Fruit fly (Drosophila melanogaster) whole organism, embryonic: ENCODE measurements around the gene CG34409.

Experiments used
- Ada2b ChIP-seq: fragments of 200-800 bp; sonication (Bioruptor generic); IDR thresholded peaks from 2 replicates; pipeline ENCODE4 v1.3.6; 2022; ENCODE audit warnings: missing biosample characterization, missing genetic modification characterization
- Antp ChIP-seq: fragments of 200-800 bp; sonication (Bioruptor generic); optimal IDR thresholded peaks from 3 replicates; lab custom pipeline; 2016; ENCODE audit warnings: missing biosample characterization, missing genetic modification characterization
- Bgb ChIP-seq: fragments of 200-800 bp; sonication (Bioruptor generic); IDR thresholded peaks from 2 replicates; pipeline ENCODE4 v1.3.6; 2022; ENCODE audit warnings: missing biosample characterization, missing genetic modification characterization; ENCODE audit not compliant: partially characterized antibody
- CG10209 ChIP-seq: fragments of 200-800 bp; sonication (Bioruptor generic); optimal IDR thresholded peaks from 3 replicates; lab custom pipeline; 2017; ENCODE audit warnings: missing biosample characterization, mild to moderate bottlenecking, missing genetic modification characterization, missing genetic modification reagents
- CG12769 ChIP-seq: fragments of 200-800 bp; sonication (Bioruptor generic); optimal IDR thresholded peaks from 2 replicates; lab custom pipeline; 2019; ENCODE audit warnings: missing biosample characterization, mild to moderate bottlenecking, missing genetic modification characterization, moderate library complexity
- CG13287 ChIP-seq: fragments of 200-800 bp; sonication (Bioruptor generic); IDR thresholded peaks from 2 replicates; pipeline ENCODE4 v1.3.6; 2022; ENCODE audit warnings: missing biosample characterization, missing genetic modification characterization; ENCODE audit not compliant: partially characterized antibody
- CG14050 ChIP-seq: fragments of 200-800 bp; sonication (Bioruptor generic); IDR thresholded peaks from 3 replicates; pipeline ENCODE4 v1.3.6; 2022; ENCODE audit warnings: missing biosample characterization, missing genetic modification characterization
- CG15601 ChIP-seq: fragments of 200-800 bp; sonication (Bioruptor generic); optimal IDR thresholded peaks from 3 replicates; lab custom pipeline; 2019; ENCODE audit warnings: missing biosample characterization, mild to moderate bottlenecking, missing genetic modification characterization, moderate library complexity
- CG17568 ChIP-seq: fragments of 200-800 bp; sonication (Bioruptor generic); optimal IDR thresholded peaks from 2 replicates; lab custom pipeline; 2018; ENCODE audit warnings: missing biosample characterization, mild to moderate bottlenecking, missing genetic modification characterization, moderate library complexity
- CG18619 ChIP-seq: fragments of 200-800 bp; sonication (Bioruptor generic); optimal IDR thresholded peaks from 3 replicates; lab custom pipeline; 2017; ENCODE audit warnings: missing biosample characterization, mild to moderate bottlenecking, missing genetic modification characterization
- CG31224 ChIP-seq: fragments of 200-800 bp; sonication (Bioruptor generic); IDR thresholded peaks from 2 replicates; pipeline ENCODE4 v1.3.6; 2022; ENCODE audit warnings: missing biosample characterization, missing genetic modification characterization
- CG31388 ChIP-seq: fragments of 200-800 bp; sonication (Bioruptor generic); optimal IDR thresholded peaks from 2 replicates; lab custom pipeline; 2016; ENCODE audit warnings: missing biosample characterization, missing genetic modification characterization
- CG5953 ChIP-seq: fragments of 200-800 bp; sonication (Bioruptor generic); IDR thresholded peaks from 2 replicates; pipeline ENCODE4 v1.3.6; 2022; ENCODE audit warnings: missing biosample characterization, missing genetic modification characterization
- CG6254 ChIP-seq: fragments of 200-800 bp; sonication (Bioruptor generic); optimal IDR thresholded peaks from 3 replicates; lab custom pipeline; 2017; ENCODE audit warnings: mild to moderate bottlenecking, missing biosample characterization, missing genetic modification reagents, missing genetic modification characterization
- CG6272 ChIP-seq: fragments of 200-800 bp; sonication (Bioruptor generic); IDR thresholded peaks from 2 replicates; pipeline ENCODE4 v1.3.6; 2022; ENCODE audit warnings: missing biosample characterization, missing genetic modification characterization
- CG6654 ChIP-seq: fragments of 200-800 bp; sonication (Bioruptor generic); optimal IDR thresholded peaks from 2 replicates; lab custom pipeline; 2017; ENCODE audit warnings: missing biosample characterization, mild to moderate bottlenecking, missing genetic modification characterization
- CG8388 ChIP-seq: fragments of 200-800 bp; sonication (Bioruptor generic); optimal IDR thresholded peaks from 2 replicates; lab custom pipeline; 2019; ENCODE audit warnings: missing biosample characterization, mild to moderate bottlenecking, missing genetic modification characterization, moderate library complexity
- CG9817 ChIP-seq: fragments of 200-800 bp; sonication (Bioruptor generic); optimal IDR thresholded peaks from 2 replicates; lab custom pipeline; 2018; ENCODE audit warnings: missing biosample characterization, mild to moderate bottlenecking, missing genetic modification characterization, moderate library complexity
- Dip3 ChIP-seq: fragments of 200-800 bp; sonication (Bioruptor generic); optimal IDR thresholded peaks from 3 replicates; lab custom pipeline; 2016; ENCODE audit warnings: missing biosample characterization, missing genetic modification characterization
- Dref ChIP-seq: fragments of 200-800 bp; sonication (Bioruptor generic); IDR thresholded peaks from 2 replicates; pipeline ENCODE4 v1.3.6; 2022; ENCODE audit warnings: missing biosample characterization, missing genetic modification characterization
- E2f2 ChIP-seq: fragments of 200-800 bp; sonication (Bioruptor generic); IDR thresholded peaks from 2 replicates; pipeline ENCODE4 v1.3.6; 2022; ENCODE audit warnings: missing biosample characterization, missing genetic modification characterization
- Eip74EF ChIP-seq, 2 experiments: fragments of 200-800 bp in 1 of 2; fragments of >200 bp in 1 of 2; sonication (Bioruptor generic) in 1 of 2; optimal IDR thresholded peaks; 2 replicates each; lab custom pipeline; 2017 to 2019; ENCODE audit warnings: missing biosample characterization in 2 of 2, missing genetic modification characterization in 2 of 2, mild to moderate bottlenecking in 1 of 2, moderate library complexity in 1 of 2
- Ets65A ChIP-seq: fragments of 200-800 bp; sonication (Bioruptor generic); peaks from one replicate; lab custom pipeline; 2016; ENCODE audit warnings: missing biosample characterization, missing genetic modification characterization
- MBD-R2 ChIP-seq: fragments of 200-800 bp; sonication (Bioruptor generic); IDR thresholded peaks from 2 replicates; pipeline ENCODE4 v1.3.6; 2022; ENCODE audit warnings: missing biosample characterization, missing genetic modification characterization
- Mad ChIP-seq: fragments of 200-800 bp; sonication (Bioruptor generic); optimal IDR thresholded peaks from 2 replicates; lab custom pipeline; 2016; ENCODE audit warnings: missing biosample characterization, missing genetic modification characterization
- Myb ChIP-seq: fragments of 200-800 bp; sonication (Bioruptor generic); optimal IDR thresholded peaks from 2 replicates; lab custom pipeline; 2016; ENCODE audit warnings: missing biosample characterization, missing genetic modification characterization
- Pdp1 ChIP-seq, 2 experiments: fragments of 200-800 bp; sonication (Bioruptor generic); optimal IDR thresholded peaks; 3 replicates each; lab custom pipeline; 2016; ENCODE audit warnings: missing biosample characterization in 2 of 2, missing genetic modification characterization in 2 of 2, mild to moderate bottlenecking in 1 of 2, moderate library complexity in 1 of 2
- Stat92E ChIP-seq, 3 experiments: fragments of >200 bp in 2 of 3; fragments of 200-800 bp in 1 of 3; sonication (Bioruptor generic) in 1 of 3; optimal IDR thresholded peaks; 2 replicates each; lab custom pipeline; 2017 to 2019; ENCODE audit warnings: missing biosample characterization in 3 of 3, missing genetic modification characterization in 3 of 3, mild to moderate bottlenecking in 1 of 3, moderate library complexity in 1 of 3
- ara ChIP-seq: fragments of 200-800 bp; sonication (Bioruptor generic); IDR thresholded peaks from 2 replicates; pipeline ENCODE4 v1.3.6; 2022; ENCODE audit warnings: missing biosample characterization, missing genetic modification characterization
- bbx ChIP-seq: fragments of 200-800 bp; sonication (Bioruptor generic); IDR thresholded peaks from 2 replicates; pipeline ENCODE4 v1.3.6; 2022; ENCODE audit warnings: missing biosample characterization, missing genetic modification characterization; ENCODE audit not compliant: partially characterized antibody
- cad ChIP-seq: fragments of >200 bp; optimal IDR thresholded peaks from 2 replicates; lab custom pipeline; 2017; ENCODE audit warnings: missing biosample characterization, missing genetic modification characterization
- dimm ChIP-seq: fragments of 200-800 bp; sonication (Bioruptor generic); IDR thresholded peaks from 2 replicates; pipeline ENCODE4 v1.3.6; 2022; ENCODE audit warnings: missing biosample characterization, missing genetic modification characterization
- disco-r ChIP-seq: fragments of 200-800 bp; sonication (Bioruptor generic); optimal IDR thresholded peaks from 2 replicates; lab custom pipeline; 2016; ENCODE audit warnings: missing biosample characterization, missing genetic modification characterization
- emc ChIP-seq: fragments of 200-800 bp; sonication (Bioruptor generic); optimal IDR thresholded peaks from 2 replicates; lab custom pipeline; 2016; ENCODE audit warnings: missing biosample characterization, missing genetic modification characterization
- ewg ChIP-seq: fragments of 200-800 bp; sonication (Bioruptor generic); optimal IDR thresholded peaks from 3 replicates; lab custom pipeline; 2017; ENCODE audit warnings: mild to moderate bottlenecking, missing biosample characterization, missing genetic modification reagents, missing genetic modification characterization
- exex ChIP-seq: fragments of 200-800 bp; sonication (Bioruptor generic); optimal IDR thresholded peaks from 4 replicates; lab custom pipeline; 2018; ENCODE audit warnings: missing biosample characterization, mild to moderate bottlenecking, missing genetic modification characterization, moderate library complexity
- ftz-f1 ChIP-seq: fragments of 200-800 bp; sonication (Bioruptor generic); optimal IDR thresholded peaks from 2 replicates; lab custom pipeline; 2016; ENCODE audit warnings: missing biosample characterization, missing genetic modification characterization
- ind ChIP-seq: fragments of 200-800 bp; sonication (Bioruptor generic); optimal IDR thresholded peaks from 3 replicates; lab custom pipeline; 2016; ENCODE audit warnings: missing biosample characterization, missing genetic modification characterization
- insv ChIP-seq, 2 experiments: fragments of 200-800 bp; sonication (Bioruptor generic); optimal IDR thresholded peaks; 3 replicates each; lab custom pipeline; 2016 to 2018; ENCODE audit warnings: missing biosample characterization in 2 of 2, missing genetic modification characterization in 2 of 2
- jing ChIP-seq: fragments of 200-800 bp; sonication (Bioruptor generic); optimal IDR thresholded peaks from 2 replicates; lab custom pipeline; 2018; ENCODE audit warnings: missing biosample characterization, mild to moderate bottlenecking, missing genetic modification characterization
- jumu ChIP-seq: fragments of 200-800 bp; sonication (Bioruptor generic); optimal IDR thresholded peaks from 3 replicates; lab custom pipeline; 2016; ENCODE audit warnings: missing biosample characterization, missing genetic modification characterization
- kay ChIP-seq: fragments of 200-800 bp; sonication (Bioruptor generic); optimal IDR thresholded peaks from 2 replicates; lab custom pipeline; 2016; ENCODE audit warnings: missing biosample characterization, missing genetic modification characterization
- lbe ChIP-seq: fragments of 200-800 bp; sonication (Bioruptor generic); optimal IDR thresholded peaks from 2 replicates; lab custom pipeline; 2016; ENCODE audit warnings: missing biosample characterization, mild to moderate bottlenecking, missing genetic modification characterization
- pros ChIP-seq: fragments of 200-800 bp; sonication (Bioruptor generic); optimal IDR thresholded peaks from 3 replicates; lab custom pipeline; 2019; ENCODE audit warnings: missing biosample characterization, mild to moderate bottlenecking, missing genetic modification characterization, moderate library complexity
- ro ChIP-seq: fragments of 200-800 bp; sonication (Bioruptor generic); IDR thresholded peaks from 2 replicates; pipeline ENCODE4 v1.3.6; 2022; ENCODE audit warnings: missing biosample characterization, missing genetic modification characterization
- schlank ChIP-seq: fragments of 200-800 bp; sonication (Bioruptor generic); optimal IDR thresholded peaks from 2 replicates; lab custom pipeline; 2018; ENCODE audit warnings: missing biosample characterization, mild to moderate bottlenecking, missing genetic modification characterization
- sim ChIP-seq: fragments of 200-800 bp; sonication (Bioruptor generic); IDR thresholded peaks from 2 replicates; pipeline ENCODE4 v1.3.6; 2022; ENCODE audit warnings: missing biosample characterization, missing genetic modification characterization
- slou ChIP-seq: fragments of 200-800 bp; sonication (Bioruptor generic); optimal IDR thresholded peaks from 3 replicates; lab custom pipeline; 2016; ENCODE audit warnings: missing biosample characterization, missing genetic modification characterization
- sob ChIP-seq: fragments of 200-800 bp; sonication (Bioruptor generic); IDR thresholded peaks from 2 replicates; pipeline ENCODE4 v1.3.6; 2022; ENCODE audit warnings: missing biosample characterization, missing genetic modification characterization
- stc ChIP-seq: fragments of 200-800 bp; sonication (Bioruptor generic); IDR thresholded peaks from 2 replicates; pipeline ENCODE4 v1.3.6; 2022; ENCODE audit warnings: missing biosample characterization, missing genetic modification characterization
- tna ChIP-seq: fragments of 200-800 bp; sonication (Bioruptor generic); IDR thresholded peaks from 2 replicates; pipeline ENCODE4 v1.3.6; 2022; ENCODE audit warnings: missing biosample characterization, missing genetic modification characterization; ENCODE audit not compliant: partially characterized antibody
- wor ChIP-seq: fragments of 200-800 bp; sonication (Bioruptor generic); IDR thresholded peaks from 2 replicates; pipeline ENCODE4 v1.3.6; 2022; ENCODE audit warnings: missing biosample characterization, missing genetic modification characterization
- zfh2 ChIP-seq: fragments of 200-800 bp; sonication (Bioruptor generic); optimal IDR thresholded peaks from 2 replicates; lab custom pipeline; 2016; ENCODE audit warnings: missing biosample characterization, missing genetic modification characterization

Gene CG34409

dm6 chr3R:9740713-9741112 lies 5.5 kb downstream of the CG34409 start, which contains the start of gene Pnn (continued):
- no peak for TF ChIP-seq CG10209 (GFP tag; lab: Kevin White, UChicago)
- TF ChIP-seq schlank (tag; lab: Kevin White, UChicago), result no peak
- TF ChIP-seq tna (GFP tag; lab: Robert Waterston, UW), result peak; percentile 77
- TF ChIP-seq dimm (GFP tag; lab: Robert Waterston, UW), result no peak
- TF ChIP-seq MBD-R2, result peak; percentile 91
- TF ChIP-seq CG9817 (tag; lab: Kevin White, UChicago), result no peak
- TF ChIP-seq Myb, result no peak
- TF ChIP-seq exex (tag; lab: Kevin White, UChicago), result no peak
- peak; percentile 88 for TF ChIP-seq bbx (GFP tag; lab: Robert Waterston, UW)
- TF ChIP-seq Pdp1 (GFP tag; optimal IDR thresholded peaks at IDR 0.05; lab: Kevin White, UChicago), result no peak
- TF ChIP-seq Ets65A (GFP tag; lab: Kevin White, UChicago), result no peak
- no peak for TF ChIP-seq Mad (GFP tag; lab: Kevin White, UChicago)
- no peak for TF ChIP-seq Ada2b (GFP tag; lab: Robert Waterston, UW)
- no peak for TF ChIP-seq stc
- TF ChIP-seq lbe (GFP tag; lab: Kevin White, UChicago), result no peak
- no peak for TF ChIP-seq emc
- TF ChIP-seq disco-r (GFP tag; lab: Kevin White, UChicago), result no peak
- TF ChIP-seq Eip74EF (GFP tag; optimal IDR thresholded peaks at IDR 0.05; lab: Kevin White, UChicago), result no peak
- TF ChIP-seq CG5953 (GFP tag; lab: Robert Waterston, UW), result no peak
- TF ChIP-seq ro (GFP tag; lab: Robert Waterston, UW), result no peak
- no peak for TF ChIP-seq Dip3 (GFP tag; lab: Kevin White, UChicago)
- TF ChIP-seq sim (GFP tag; lab: Robert Waterston, UW), result no peak
- TF ChIP-seq jing (GFP tag; lab: Kevin White, UChicago), result no peak
- TF ChIP-seq kay, result no peak
- no peak for TF ChIP-seq slou
- no peak for TF ChIP-seq ind (GFP tag; lab: Kevin White, UChicago)
- TF ChIP-seq cad (GFP tag; lab: Kevin White, UChicago), result peak; percentile 30
- TF ChIP-seq Bgb, result peak; percentile 92
- no peak for TF ChIP-seq insv (GFP tag; optimal IDR thresholded peaks at IDR 0.05; lab: Kevin White, UChicago)
- TF ChIP-seq CG6272 (GFP tag; lab: Robert Waterston, UW), result no peak
- no peak for TF ChIP-seq CG31388 (GFP tag; lab: Kevin White, UChicago)
- TF ChIP-seq Dref (GFP tag; lab: Robert Waterston, UW), result peak; percentile 81
- no peak for TF ChIP-seq Stat92E (GFP tag; optimal IDR thresholded peaks at IDR 0.05; lab: Kevin White, UChicago)
- TF ChIP-seq CG12769, result no peak
- no peak for TF ChIP-seq CG31224
- TF ChIP-seq CG14050 (GFP tag; lab: Robert Waterston, UW), result no peak
- TF ChIP-seq CG6254 (GFP tag; lab: Kevin White, UChicago), result no peak
- no peak for TF ChIP-seq ftz-f1 (GFP tag; lab: Kevin White, UChicago)
- TF ChIP-seq CG18619 (GFP tag; lab: Kevin White, UChicago), result no peak
- no peak for TF ChIP-seq wor (GFP tag; lab: Robert Waterston, UW)

- no peak for TF ChIP-seq Eip74EF (GFP tag; optimal IDR thresholded peaks at IDR 0.05; lab: Kevin White, UChicago)
- TF ChIP-seq CG13287 (GFP tag; lab: Robert Waterston, UW), result no peak
- no peak for TF ChIP-seq E2f2
- TF ChIP-seq Antp (GFP tag; lab: Kevin White, UChicago), result no peak
- TF ChIP-seq ara (GFP tag; lab: Robert Waterston, UW), result no peak
- no peak for TF ChIP-seq zfh2 (GFP tag; lab: Kevin White, UChicago)
- TF ChIP-seq CG15601, result no peak
- TF ChIP-seq CG8388, result no peak
- TF ChIP-seq CG6654, result no peak
- no peak for TF ChIP-seq pros (GFP tag; lab: Kevin White, UChicago)
- TF ChIP-seq sob (GFP tag; lab: Robert Waterston, UW), result no peak
- peak; percentile 82 for TF ChIP-seq ewg (GFP tag; lab: Kevin White, UChicago)
- TF ChIP-seq dimm (GFP tag; lab: Robert Waterston, UW), result no peak
- no peak for TF ChIP-seq jumu (GFP tag; lab: Kevin White, UChicago)
- TF ChIP-seq CG17568, result no peak
Measured at dm6 chr3R:9739793-9740192, 6.4 kb downstream of the CG34409 start, which contains the start of gene side-VII. TSS of gene side-VII (minus strand) at chr3R:9739979.
